Worm (Caenorhabditis elegans) whole organism, L3 larva: Measurements from ENCODE around the gene F57H12.5.

Experiments
- R02D3.7 ChIP-seq: fragments of 150-350 bp; optimal IDR thresholded peaks from 2 replicates; lab custom pipeline; 2014; ENCODE audit warnings: missing biosample characterization, missing genetic modification characterization
- ZK546.5 ChIP-seq: sonication (generic microtip); optimal IDR thresholded peaks from 2 replicates; lab custom pipeline; 2017; ENCODE audit warnings: missing biosample characterization, missing genetic modification characterization
- aly-2 ChIP-seq: fragments of 150-350 bp; optimal IDR thresholded peaks from 2 replicates; lab custom pipeline; 2014; ENCODE audit warnings: missing biosample characterization, missing genetic modification characterization
- ama-1 ChIP-seq: fragments of 150-350 bp; optimal IDR thresholded peaks from 2 replicates; lab custom pipeline; 2018
- ceh-16 ChIP-seq: sonication (generic microtip); optimal IDR thresholded peaks from 2 replicates; lab custom pipeline; 2017; ENCODE audit warnings: missing biosample characterization, missing genetic modification characterization
- ceh-82 ChIP-seq: fragments of 150-350 bp; optimal IDR thresholded peaks from 2 replicates; lab custom pipeline; 2014; ENCODE audit warnings: missing biosample characterization, missing genetic modification characterization
- ceh-9 ChIP-seq: sonication (generic microtip); optimal IDR thresholded peaks from 2 replicates; lab custom pipeline; 2018; ENCODE audit warnings: missing biosample characterization, missing genetic modification characterization
- daf-12 ChIP-seq: fragments of 150-350 bp; optimal IDR thresholded peaks from 2 replicates; lab custom pipeline; 2014; ENCODE audit warnings: missing biosample characterization, missing genetic modification reagents, missing genetic modification characterization
- egl-27 ChIP-seq: sonication (generic microtip); optimal IDR thresholded peaks from 4 replicates; lab custom pipeline; 2017; ENCODE audit warnings: missing biosample characterization, missing genetic modification reagents, missing genetic modification characterization
- egl-5 ChIP-seq: fragments of 150-350 bp; optimal IDR thresholded peaks from 2 replicates; lab custom pipeline; 2017; ENCODE audit warnings: missing biosample characterization, missing genetic modification reagents, missing genetic modification characterization, inconsistent platforms
- elt-2 ChIP-seq: sonication (generic microtip); optimal IDR thresholded peaks from 2 replicates; lab custom pipeline; 2016; ENCODE audit warnings: missing genetic modification reagents, mild to moderate bottlenecking, missing genetic modification characterization, missing compliant biosample characterization
- elt-3 ChIP-seq, 3 experiments: fragments of 150-350 bp in 1 of 3; sonication (generic microtip) in 2 of 3; optimal IDR thresholded peaks; 2 replicates in 2 of 3; 4 replicates in 1 of 3; lab custom pipeline; 2014 to 2017; ENCODE audit warnings: missing biosample characterization in 3 of 3, missing genetic modification characterization in 3 of 3
- eor-1 ChIP-seq, 2 experiments: fragments of 150-350 bp; optimal IDR thresholded peaks; 2 replicates each; lab custom pipeline; 2014 to 2018; ENCODE audit warnings: missing biosample characterization in 2 of 2, missing genetic modification characterization in 2 of 2
- fkh-10 ChIP-seq: sonication (generic microtip); optimal IDR thresholded peaks from 2 replicates; lab custom pipeline; 2017; ENCODE audit warnings: missing biosample characterization, missing genetic modification reagents, missing genetic modification characterization
- fos-1 ChIP-seq: fragments of 150-350 bp; optimal IDR thresholded peaks from 2 replicates; lab custom pipeline; 2014; ENCODE audit warnings: missing biosample characterization, missing genetic modification characterization
- hmg-11 ChIP-seq: sonication (generic microtip); optimal IDR thresholded peaks from 2 replicates; lab custom pipeline; 2016; ENCODE audit warnings: missing genetic modification characterization, missing compliant biosample characterization
- jun-1 ChIP-seq: fragments of 150-350 bp; optimal IDR thresholded peaks from 2 replicates; lab custom pipeline; 2014; ENCODE audit warnings: missing biosample characterization, missing genetic modification reagents, missing genetic modification characterization
- lin-15B ChIP-seq: fragments of 150-350 bp; optimal IDR thresholded peaks from 2 replicates; lab custom pipeline; 2014; ENCODE audit warnings: missing biosample characterization, missing genetic modification characterization
- lin-39 ChIP-seq: fragments of 150-350 bp; optimal IDR thresholded peaks from 2 replicates; lab custom pipeline; 2018; ENCODE audit warnings: missing biosample characterization, missing genetic modification reagents, missing genetic modification characterization
- lsy-12 ChIP-seq: sonication (generic microtip); optimal IDR thresholded peaks from 2 replicates; lab custom pipeline; 2016; ENCODE audit warnings: mild to moderate bottlenecking, missing genetic modification characterization, missing compliant biosample characterization
- mdl-1 ChIP-seq: fragments of 150-350 bp; optimal IDR thresholded peaks from 2 replicates; lab custom pipeline; 2014; ENCODE audit warnings: missing biosample characterization, missing genetic modification characterization
- mml-1 ChIP-seq: fragments of 150-350 bp; sonication (generic microtip); optimal IDR thresholded peaks from 3 replicates; lab custom pipeline; 2014; ENCODE audit warnings: missing biosample characterization, missing genetic modification characterization
- nfya-1 ChIP-seq: sonication (generic microtip); optimal IDR thresholded peaks from 2 replicates; lab custom pipeline; 2017; ENCODE audit warnings: missing genetic modification characterization, mild to moderate bottlenecking, missing compliant biosample characterization, antibody characterized with exemption, moderate library complexity; ENCODE audit not compliant: insufficient read depth
- nhr-11 ChIP-seq: fragments of 150-350 bp; optimal IDR thresholded peaks from 2 replicates; lab custom pipeline; 2014; ENCODE audit warnings: missing biosample characterization, missing genetic modification characterization
- nhr-12 ChIP-seq: fragments of 150-350 bp; optimal IDR thresholded peaks from 2 replicates; lab custom pipeline; 2014; ENCODE audit warnings: missing biosample characterization, missing genetic modification characterization
- nhr-23 ChIP-seq: fragments of 150-350 bp; optimal IDR thresholded peaks from 2 replicates; lab custom pipeline; 2014; ENCODE audit warnings: missing biosample characterization, missing genetic modification reagents, missing genetic modification characterization
- nhr-237 ChIP-seq: fragments of 150-350 bp; optimal IDR thresholded peaks from 2 replicates; lab custom pipeline; 2014; ENCODE audit warnings: missing biosample characterization, missing genetic modification characterization
- nhr-25 ChIP-seq: sonication (generic microtip); optimal IDR thresholded peaks from 2 replicates; lab custom pipeline; 2017; ENCODE audit warnings: missing biosample characterization, missing genetic modification characterization
- nhr-43 ChIP-seq: sonication (generic microtip); optimal IDR thresholded peaks from 2 replicates; lab custom pipeline; 2016; ENCODE audit warnings: mild to moderate bottlenecking, missing genetic modification characterization, missing compliant biosample characterization; ENCODE audit not compliant: poor library complexity, severe bottlenecking
- nhr-67 ChIP-seq: fragments of 150-350 bp; optimal IDR thresholded peaks from 2 replicates; lab custom pipeline; 2014; ENCODE audit warnings: missing biosample characterization, missing genetic modification characterization
- nhr-76 ChIP-seq: fragments of 150-350 bp; sonication (generic microtip); optimal IDR thresholded peaks from 5 replicates; lab custom pipeline; 2014; ENCODE audit warnings: missing biosample characterization, missing genetic modification characterization
- nhr-77 ChIP-seq: fragments of 150-350 bp; optimal IDR thresholded peaks from 2 replicates; lab custom pipeline; 2014; ENCODE audit warnings: missing biosample characterization, missing genetic modification characterization
- pha-4 ChIP-seq: fragments of 150-350 bp; optimal IDR thresholded peaks from 2 replicates; lab custom pipeline; 2014; ENCODE audit warnings: missing biosample characterization, missing genetic modification reagents, missing genetic modification characterization
- pqm-1 ChIP-seq: fragments of 150-350 bp; optimal IDR thresholded peaks from 2 replicates; lab custom pipeline; 2017; ENCODE audit warnings: missing biosample characterization, missing genetic modification characterization, inconsistent platforms
- sea-2 ChIP-seq: fragments of 150-350 bp; sonication (generic microtip); optimal IDR thresholded peaks from 4 replicates; lab custom pipeline; 2014; ENCODE audit warnings: missing biosample characterization, missing genetic modification reagents, missing genetic modification characterization
- skn-1 ChIP-seq: fragments of 150-350 bp; optimal IDR thresholded peaks from 2 replicates; lab custom pipeline; 2014; ENCODE audit warnings: missing biosample characterization, missing genetic modification characterization
- snpc-4 ChIP-seq: fragments of 150-350 bp; optimal IDR thresholded peaks from 2 replicates; lab custom pipeline; 2014; ENCODE audit warnings: missing biosample characterization, missing genetic modification characterization
- tbx-2 ChIP-seq: sonication (generic microtip); optimal IDR thresholded peaks from 2 replicates; lab custom pipeline; 2016; ENCODE audit warnings: mild to moderate bottlenecking, missing genetic modification characterization, missing compliant biosample characterization
- unc-39 ChIP-seq: sonication (generic microtip); optimal IDR thresholded peaks from 4 replicates; lab custom pipeline; 2017; ENCODE audit warnings: missing biosample characterization, missing genetic modification characterization
- unc-62 ChIP-seq: fragments of 150-350 bp; sonication (generic microtip); optimal IDR thresholded peaks from 4 replicates; lab custom pipeline; 2014; ENCODE audit warnings: missing biosample characterization, missing genetic modification reagents, missing genetic modification characterization
- zag-1 ChIP-seq: fragments of 150-350 bp; optimal IDR thresholded peaks from 2 replicates; lab custom pipeline; 2014; ENCODE audit warnings: missing biosample characterization, missing genetic modification characterization
- ztf-11 ChIP-seq: fragments of 150-350 bp; optimal IDR thresholded peaks from 2 replicates; lab custom pipeline; 2014; ENCODE audit warnings: missing biosample characterization, missing genetic modification characterization
- ztf-4 ChIP-seq: fragments of 150-350 bp; optimal IDR thresholded peaks from 2 replicates; lab custom pipeline; 2014; ENCODE audit warnings: missing biosample characterization, missing genetic modification characterization

Gene F57H12.5

DNA sequence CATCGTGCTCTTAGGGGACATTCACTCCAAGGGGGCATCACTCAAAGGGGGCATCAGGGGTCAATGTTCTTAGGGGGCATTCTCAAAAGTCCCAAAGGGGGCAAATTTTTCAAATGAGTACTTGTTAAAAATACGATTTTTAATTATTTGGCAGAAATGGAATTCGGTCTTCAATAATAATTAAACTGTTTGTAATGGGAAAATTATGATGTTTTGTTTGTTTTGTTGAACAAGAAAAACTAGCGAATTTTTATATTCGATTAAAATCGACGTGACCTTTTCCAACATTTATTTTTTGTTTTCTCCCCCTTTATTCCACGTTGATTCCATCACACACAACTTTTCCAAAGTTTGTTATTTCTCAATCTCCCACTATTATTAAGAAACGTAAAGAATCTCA is at the start of gene F57H12.5:
Gene F57H12.5 (plus strand): TSS at position 301 of the 400 bp plus-strand sequence.
- TF ChIP-seq ceh-16 (tag; lab: Kevin White, UChicago) (no peak), ztf-11 (no peak)

DNA sequence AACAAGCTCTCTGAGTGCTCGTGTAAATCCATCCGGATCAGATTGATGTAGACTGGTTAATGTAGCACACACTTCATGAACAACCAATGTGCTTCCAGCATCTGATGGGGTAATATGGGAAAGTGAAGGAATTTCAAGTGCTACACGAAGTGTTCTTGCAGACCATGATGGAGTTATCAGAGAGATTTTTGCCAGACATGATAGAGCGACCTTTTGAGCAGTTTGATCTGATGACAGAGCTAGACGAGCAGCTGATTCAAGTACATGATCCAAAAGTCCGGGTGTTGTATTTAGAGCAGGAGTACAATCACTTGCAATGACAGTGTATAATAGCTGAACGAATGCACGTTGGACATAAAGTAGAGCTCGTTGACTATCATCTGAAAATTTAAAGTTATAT is 49.2 kb upstream of the F57H12.5 start:
- TF ChIP-seq elt-3 (tag; optimal IDR thresholded peaks at IDR 0.05; lab: Kevin White, UChicago), result no peak
- TF ChIP-seq unc-39 (tag; lab: Kevin White, UChicago), result no peak
- no peak for TF ChIP-seq elt-2 (tag; lab: Kevin White, UChicago)
- TF ChIP-seq tbx-2 (tag; lab: Kevin White, UChicago), result no peak
- TF ChIP-seq sea-2, result no peak
- no peak for TF ChIP-seq nhr-23 (tag; lab: Kevin White, UChicago)
- no peak for TF ChIP-seq jun-1 (tag; lab: Kevin White, UChicago)
- TF ChIP-seq ztf-4 (tag; lab: Kevin White, UChicago), result no peak
- TF ChIP-seq mdl-1 (tag; lab: Kevin White, UChicago), result no peak
- no peak for TF ChIP-seq ceh-9
- no peak for TF ChIP-seq pqm-1
- no peak for TF ChIP-seq R02D3.7 (tag; lab: Kevin White, UChicago)
- no peak for TF ChIP-seq lsy-12 (tag; lab: Kevin White, UChicago)
- TF ChIP-seq eor-1 (tag; optimal IDR thresholded peaks at IDR 0.05; lab: Kevin White, UChicago), result no peak
- no peak for TF ChIP-seq fos-1 (tag; lab: Kevin White, UChicago)
- TF ChIP-seq ztf-11, result no peak
- TF ChIP-seq nhr-76, result no peak
- TF ChIP-seq skn-1 (tag; lab: Kevin White, UChicago), result no peak
- TF ChIP-seq nhr-11 (tag; lab: Kevin White, UChicago), result no peak

DNA sequence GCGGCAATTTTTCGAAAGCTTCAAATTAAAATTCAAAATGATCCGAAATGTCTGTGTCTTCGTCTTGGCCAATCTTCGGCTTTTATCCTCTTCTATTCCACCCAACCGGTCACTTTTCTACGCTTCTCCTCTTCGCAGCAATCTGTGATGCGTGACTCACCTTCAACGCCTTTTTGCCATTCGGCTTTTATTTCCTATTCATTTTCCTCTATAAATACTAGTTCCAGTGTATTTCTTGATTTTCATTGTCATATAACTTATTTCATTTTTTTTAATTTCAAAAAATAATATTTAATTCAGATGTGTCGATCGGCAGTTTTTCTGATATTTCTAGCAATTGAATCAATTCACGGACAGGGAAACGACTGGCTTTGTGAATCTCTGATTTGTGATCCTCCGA is 47.0 kb upstream of the F57H12.5 start, which contains the start of gene C49H3.16:
Gene C49H3.16 (plus strand): TSS at position 301 of the 400 bp plus-strand sequence.
- TF ChIP-seq nhr-77 (tag; lab: Kevin White, UChicago) (no peak), jun-1 (tag; lab: Kevin White, UChicago) (no peak), lin-15B (tag; lab: Kevin White, UChicago) (no peak), nhr-237 (tag; lab: Kevin White, UChicago) (no peak), lsy-12 (tag; lab: Kevin White, UChicago) (no peak), ztf-11 (no peak), fkh-10 (GFP tag; lab: Kevin White, UChicago) (no peak), lin-39 (tag; lab: Kevin White, UChicago) (no peak), ceh-16 (tag; lab: Kevin White, UChicago) (no peak), sea-2 (no peak), aly-2 (tag; lab: Kevin White, UChicago) (no peak), ztf-4 (tag; lab: Kevin White, UChicago) (no peak), nhr-23 (tag; lab: Kevin White, UChicago) (no peak), ceh-9 (no peak), nhr-43 (tag; lab: Kevin White, UChicago) (no peak), mml-1 (tag; lab: Kevin White, UChicago) (no peak), ceh-82 (tag; lab: Kevin White, UChicago) (no peak), nhr-12 (tag; lab: Kevin White, UChicago) (no peak)
- TF ChIP-seq, all 47 proteins: peak for 0

DNA sequence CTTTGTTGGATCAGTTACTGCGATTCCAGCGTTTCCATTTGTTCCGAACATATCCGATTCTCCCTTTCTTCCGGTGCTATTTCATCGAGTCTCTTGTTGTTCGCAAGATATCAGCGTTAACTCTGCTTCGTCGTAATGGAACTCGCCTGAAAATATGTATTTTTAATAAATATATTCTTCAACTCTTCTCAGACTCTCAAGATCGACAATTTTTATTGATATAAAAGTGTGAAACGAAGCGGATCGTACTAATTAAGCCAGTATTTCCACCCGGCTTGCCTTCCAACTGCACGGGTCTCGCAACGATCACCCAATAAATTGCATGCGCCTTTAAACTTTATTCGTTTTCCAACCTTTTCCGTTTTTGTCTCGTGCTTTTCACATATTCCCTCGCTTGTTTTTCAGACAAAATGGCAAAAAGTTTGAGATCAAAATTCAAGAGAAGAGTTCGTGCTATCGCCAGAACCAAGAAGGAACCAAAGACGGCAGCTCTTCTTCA is 43.1 kb upstream of the F57H12.5 start, which contains the start of the genes xpo-3 and C49H3.3:
Gene xpo-3 (minus strand): TSS at position 51 of the 499 bp plus-strand sequence.
Gene C49H3.3 (plus strand): TSS at position 369 of the 499 bp plus-strand sequence.
- TF ChIP-seq nhr-76, result no peak
- no peak for TF ChIP-seq nhr-12 (tag; lab: Kevin White, UChicago)
- peak; percentile 76 for TF ChIP-seq lin-39 (tag; lab: Kevin White, UChicago)
- no peak for TF ChIP-seq unc-62
- TF ChIP-seq ama-1 (lab: Kevin White, UChicago), result peak; percentile 38
- no peak for TF ChIP-seq zag-1
- TF ChIP-seq egl-27 (tag; lab: Kevin White, UChicago), result no peak
- TF ChIP-seq ceh-82 (tag; lab: Kevin White, UChicago), result no peak
- no peak for TF ChIP-seq fkh-10 (GFP tag; lab: Kevin White, UChicago)
- no peak for TF ChIP-seq nhr-67 (tag; lab: Kevin White, UChicago)
- no peak for TF ChIP-seq ZK546.5
- TF ChIP-seq mml-1 (tag; lab: Kevin White, UChicago), result no peak
- TF ChIP-seq mdl-1 (tag; lab: Kevin White, UChicago), result no peak
- TF ChIP-seq nfya-1 (tag; lab: Kevin White, UChicago), result peak; percentile 57
- no peak for TF ChIP-seq R02D3.7 (tag; lab: Kevin White, UChicago)
- no peak for TF ChIP-seq eor-1 (tag; optimal IDR thresholded peaks at IDR 0.05; lab: Kevin White, UChicago)
- TF ChIP-seq sea-2, result no peak
- peak; percentile 30 for TF ChIP-seq elt-2 (tag; lab: Kevin White, UChicago)
- TF ChIP-seq pqm-1, result no peak
- TF ChIP-seq aly-2 (tag; lab: Kevin White, UChicago), result no peak
- TF ChIP-seq elt-3 (tag; optimal IDR thresholded peaks at IDR 0.05; lab: Kevin White, UChicago), result no peak
- TF ChIP-seq lsy-12 (tag; lab: Kevin White, UChicago), result no peak
- no peak for TF ChIP-seq daf-12 (tag; lab: Kevin White, UChicago)
- peak; percentile 29 for TF ChIP-seq hmg-11
- no peak for TF ChIP-seq snpc-4 (tag; lab: Kevin White, UChicago)
- peak; percentile 34 for TF ChIP-seq nhr-25 (tag; lab: Kevin White, UChicago)
- peak; percentile 33 for TF ChIP-seq lin-15B (tag; lab: Kevin White, UChicago)
- TF ChIP-seq jun-1 (tag; lab: Kevin White, UChicago), result no peak
- no peak for TF ChIP-seq nhr-77 (tag; lab: Kevin White, UChicago)
- TF ChIP-seq nhr-237 (tag; lab: Kevin White, UChicago), result no peak
- TF ChIP-seq egl-5 (tag; lab: Kevin White, UChicago), result peak; percentile 56
- no peak for TF ChIP-seq ztf-11
- peak; percentile 63 for TF ChIP-seq pha-4 (tag; lab: Kevin White, UChicago)
- TF ChIP-seq nhr-11 (tag; lab: Kevin White, UChicago), result no peak
